Fruit fly (Drosophila melanogaster) whole organism, pupa: Measurements from ENCODE around the gene CG11892.

Experiments used
- CG10348 ChIP-seq: fragments of 200-800 bp; sonication (Bioruptor generic); IDR thresholded peaks from 2 replicates; pipeline ENCODE4 v1.3.6; 2022; ENCODE audit warnings: missing biosample characterization, missing genetic modification characterization
- CG15710 ChIP-seq: fragments of 200-800 bp; sonication (Bioruptor generic); optimal IDR thresholded peaks from 2 replicates; lab custom pipeline; 2018; ENCODE audit warnings: missing biosample characterization, mild to moderate bottlenecking, missing genetic modification characterization, moderate library complexity
- CG17806 ChIP-seq: fragments of 200-800 bp; sonication (Bioruptor generic); optimal IDR thresholded peaks from 2 replicates; lab custom pipeline; 2018; ENCODE audit warnings: missing biosample characterization, mild to moderate bottlenecking, missing genetic modification characterization, moderate library complexity
- CG34367 ChIP-seq: fragments of 200-800 bp; sonication (Bioruptor generic); optimal IDR thresholded peaks from 2 replicates; lab custom pipeline; 2018; ENCODE audit warnings: missing biosample characterization, mild to moderate bottlenecking, missing genetic modification characterization
- CG4496 ChIP-seq: fragments of 200-800 bp; sonication (Bioruptor generic); IDR thresholded peaks from 3 replicates; pipeline ENCODE4 v1.3.6; 2022; ENCODE audit warnings: missing biosample characterization, missing genetic modification characterization
- CG9948 ChIP-seq: fragments of 200-800 bp; sonication (Bioruptor generic); optimal IDR thresholded peaks from 2 replicates; lab custom pipeline; 2018; ENCODE audit warnings: missing biosample characterization, mild to moderate bottlenecking, missing genetic modification characterization, moderate library complexity
- EcR ChIP-seq: fragments of 200-800 bp; sonication (Bioruptor generic); optimal IDR thresholded peaks from 3 replicates; lab custom pipeline; 2019; ENCODE audit warnings: missing biosample characterization, missing genetic modification characterization, mild to moderate bottlenecking, moderate library complexity, missing genetic modification reagents
- Pif1B ChIP-seq: fragments of 200-800 bp; sonication (Bioruptor generic); optimal IDR thresholded peaks from 3 replicates; lab custom pipeline; 2016; ENCODE audit warnings: missing biosample characterization, missing genetic modification characterization
- Snoo ChIP-seq: fragments of 200-800 bp; sonication (Bioruptor generic); optimal IDR thresholded peaks from 3 replicates; lab custom pipeline; 2017; ENCODE audit warnings: missing biosample characterization, mild to moderate bottlenecking, missing genetic modification characterization, inconsistent platforms
- fd96Ca ChIP-seq: fragments of 200-800 bp; sonication (Bioruptor generic); IDR thresholded peaks from 3 replicates; pipeline ENCODE4 v1.3.6; 2022; ENCODE audit warnings: missing biosample characterization, missing genetic modification characterization
- gl ChIP-seq: fragments of 200-800 bp; sonication (Bioruptor generic); optimal IDR thresholded peaks from 2 replicates; lab custom pipeline; 2018; ENCODE audit warnings: missing biosample characterization, mild to moderate bottlenecking, missing genetic modification characterization

DNA sequence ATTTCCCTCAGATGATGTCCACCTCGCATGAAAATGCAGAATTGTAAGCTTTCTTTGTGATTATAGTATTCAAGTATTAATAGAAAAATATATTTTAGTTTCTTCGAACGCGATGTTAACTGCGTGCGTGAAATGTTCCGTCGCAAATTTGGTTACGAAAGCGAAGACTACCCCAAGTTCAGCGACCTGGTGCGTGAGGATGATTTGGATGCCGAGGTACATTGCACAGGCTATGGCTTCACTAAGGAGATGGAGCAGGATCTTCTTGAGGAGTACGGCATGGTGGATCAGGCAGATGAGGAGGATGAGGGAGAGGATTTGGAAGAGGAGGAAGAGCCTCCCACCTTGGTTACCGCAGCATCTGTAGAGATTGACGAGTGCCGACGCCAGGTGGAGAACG lies 14.6 kb upstream of the CG11892 start:
- TF ChIP-seq CG9948 (tag; lab: Kevin White, UChicago) (no peak), EcR (GFP tag; lab: Kevin White, UChicago) (no peak), CG34367 (tag; lab: Kevin White, UChicago) (no peak), CG4496 (GFP tag; lab: Robert Waterston, UW) (no peak), CG17806 (tag; lab: Kevin White, UChicago) (no peak), Pif1B (GFP tag; lab: Kevin White, UChicago) (no peak), CG15710 (tag; lab: Kevin White, UChicago) (no peak), gl (no peak), Snoo (tag; lab: Kevin White, UChicago) (no peak), CG10348 (no peak), fd96Ca (GFP tag; lab: Robert Waterston, UW) (no peak)
